Worm (Caenorhabditis elegans) whole organism, L4 larva: ENCODE results near the gene F59E12.15.

Experiments
- F10B5.3 ChIP-seq: sonication (generic microtip); optimal IDR thresholded peaks from 2 replicates; lab custom pipeline; 2016; ENCODE audit warnings: mild to moderate bottlenecking, missing genetic modification characterization, missing compliant biosample characterization
- F26F4.8 ChIP-seq: fragments of 200-800 bp; sonication (Bioruptor generic); conservative IDR thresholded peaks from 2 replicates; pipeline ENCODE4 v1.3.6; 2022; ENCODE audit warnings: missing genetic modification characterization, missing compliant biosample characterization
- F37D6.2 ChIP-seq: sonication (generic microtip); optimal IDR thresholded peaks from 2 replicates; lab custom pipeline; 2016; ENCODE audit warnings: mild to moderate bottlenecking, missing genetic modification characterization, missing compliant biosample characterization
- F49E8.2 ChIP-seq: sonication (generic microtip); optimal IDR thresholded peaks from 2 replicates; lab custom pipeline; 2016; ENCODE audit warnings: missing compliant biosample characterization, mild to moderate bottlenecking, missing genetic modification characterization, borderline replicate concordance
- T26A8.4 ChIP-seq: fragments of 200-800 bp; sonication (Bioruptor generic); IDR thresholded peaks from 2 replicates; pipeline ENCODE4 v1.3.6; 2022; ENCODE audit warnings: missing genetic modification characterization, missing compliant biosample characterization
- Y48G9A.11 ChIP-seq: fragments of 200-800 bp; sonication (Bioruptor generic); IDR thresholded peaks from 2 replicates; pipeline ENCODE4 v1.3.6; 2022; ENCODE audit warnings: missing genetic modification reagents, missing genetic modification characterization, missing compliant biosample characterization
- Y75B8A.6 ChIP-seq: fragments of 200-800 bp; sonication (Bioruptor generic); IDR thresholded peaks from 2 replicates; pipeline ENCODE4 v1.3.6; 2022; ENCODE audit warnings: missing genetic modification reagents, missing genetic modification characterization, missing compliant biosample characterization
- attf-4 ChIP-seq: sonication (generic microtip); optimal IDR thresholded peaks from 3 replicates; lab custom pipeline; 2017; ENCODE audit warnings: missing biosample characterization, missing genetic modification characterization
- ceh-20 ChIP-seq: fragments of 200-800 bp; sonication (Bioruptor generic); IDR thresholded peaks from 2 replicates; pipeline ENCODE4 v1.3.6; 2022; ENCODE audit warnings: missing genetic modification reagents, missing genetic modification characterization, missing compliant biosample characterization
- ceh-28 ChIP-seq: fragments of 150-350 bp; optimal IDR thresholded peaks from 2 replicates; lab custom pipeline; 2014; ENCODE audit warnings: missing biosample characterization, missing genetic modification reagents, missing genetic modification characterization
- ceh-32 ChIP-seq: sonication (generic microtip); optimal IDR thresholded peaks from 2 replicates; lab custom pipeline; 2016; ENCODE audit warnings: mild to moderate bottlenecking, missing genetic modification characterization, missing compliant biosample characterization; ENCODE audit not compliant: poor library complexity
- ceh-44 ChIP-seq: fragments of 200-800 bp; sonication (Bioruptor generic); IDR thresholded peaks from 2 replicates; pipeline ENCODE4 v1.3.6; 2022; ENCODE audit warnings: missing genetic modification reagents, missing genetic modification characterization, missing compliant biosample characterization
- ceh-62 ChIP-seq: sonication (generic microtip); optimal IDR thresholded peaks from 2 replicates; lab custom pipeline; 2017; ENCODE audit warnings: missing biosample characterization, missing genetic modification characterization
- cey-2 ChIP-seq: sonication (generic microtip); optimal IDR thresholded peaks from 3 replicates; lab custom pipeline; 2017; ENCODE audit warnings: missing genetic modification characterization, mild to moderate bottlenecking, missing compliant biosample characterization, antibody characterized with exemption, borderline replicate concordance; ENCODE audit not compliant: insufficient read depth
- daf-19 ChIP-seq: fragments of 200-800 bp; sonication (Bioruptor generic); conservative IDR thresholded peaks from 2 replicates; pipeline ENCODE4 v1.3.6; 2022; ENCODE audit warnings: missing genetic modification characterization, missing compliant biosample characterization
- dmd-6 ChIP-seq: fragments of 200-800 bp; sonication (Bioruptor generic); IDR thresholded peaks from 2 replicates; pipeline ENCODE4 v1.3.6; 2022; ENCODE audit warnings: missing genetic modification reagents, missing genetic modification characterization, missing compliant biosample characterization
- dmd-9 ChIP-seq: fragments of 200-800 bp; sonication (Bioruptor generic); IDR thresholded peaks from 2 replicates; pipeline ENCODE4 v1.3.6; 2022; ENCODE audit warnings: missing genetic modification reagents, missing genetic modification characterization, missing compliant biosample characterization
- dpl-1 ChIP-seq: fragments of 150-350 bp; optimal IDR thresholded peaks from 2 replicates; lab custom pipeline; 2014; ENCODE audit warnings: missing biosample characterization, missing genetic modification reagents, missing genetic modification characterization
- egl-43 ChIP-seq: fragments of 200-800 bp; sonication (Bioruptor generic); IDR thresholded peaks from 2 replicates; pipeline ENCODE4 v1.3.6; 2022; ENCODE audit warnings: missing genetic modification reagents, missing genetic modification characterization, missing compliant biosample characterization
- fos-1 ChIP-seq: fragments of 150-350 bp; optimal IDR thresholded peaks from 2 replicates; lab custom pipeline; 2014; ENCODE audit warnings: missing biosample characterization, missing genetic modification characterization
- hlh-11 ChIP-seq: fragments of 200-800 bp; sonication (Bioruptor generic); optimal IDR thresholded peaks from 2 replicates; lab custom pipeline; 2018; ENCODE audit warnings: mild to moderate bottlenecking, missing genetic modification characterization, missing compliant biosample characterization
- lim-7 ChIP-seq: fragments of 200-800 bp; sonication (Bioruptor generic); IDR thresholded peaks from 2 replicates; pipeline ENCODE4 v1.3.6; 2022; ENCODE audit warnings: missing genetic modification characterization, missing compliant biosample characterization
- lin-15B ChIP-seq: fragments of 150-350 bp; sonication (generic microtip); optimal IDR thresholded peaks from 3 replicates; lab custom pipeline; 2014; ENCODE audit warnings: missing biosample characterization, missing genetic modification characterization
- lin-39 ChIP-seq: fragments of 150-350 bp; optimal IDR thresholded peaks from 2 replicates; lab custom pipeline; 2014; ENCODE audit warnings: missing biosample characterization, missing genetic modification reagents, missing genetic modification characterization
- lir-3 ChIP-seq: sonication (generic microtip); optimal IDR thresholded peaks from 2 replicates; lab custom pipeline; 2016; ENCODE audit warnings: mild to moderate bottlenecking, missing genetic modification characterization, missing compliant biosample characterization
- madf-5 ChIP-seq, 2 experiments: fragments of 200-800 bp; sonication (Bioruptor generic); IDR thresholded peaks; 2 replicates each; pipeline ENCODE4 v1.3.6; 2022; ENCODE audit warnings: missing compliant biosample characterization in 2 of 2, missing genetic modification characterization in 2 of 2
- madf-9 ChIP-seq: fragments of 200-800 bp; sonication (Bioruptor generic); conservative IDR thresholded peaks from 2 replicates; pipeline ENCODE4 v1.3.6; 2022; ENCODE audit warnings: missing genetic modification reagents, missing genetic modification characterization, missing compliant biosample characterization
- mdt-29 ChIP-seq: fragments of 200-800 bp; sonication (Bioruptor generic); IDR thresholded peaks from 2 replicates; pipeline ENCODE4 v1.3.6; 2022; ENCODE audit warnings: missing genetic modification reagents, missing genetic modification characterization, missing compliant biosample characterization
- mep-1 ChIP-seq: fragments of 150-350 bp; sonication (generic microtip); optimal IDR thresholded peaks from 3 replicates; lab custom pipeline; 2014; ENCODE audit warnings: missing biosample characterization, missing genetic modification characterization
- mxl-2 ChIP-seq: fragments of 200-800 bp; sonication (Bioruptor generic); conservative IDR thresholded peaks from 2 replicates; pipeline ENCODE4 v1.3.6; 2022; ENCODE audit warnings: missing genetic modification reagents, missing genetic modification characterization, missing compliant biosample characterization
- nhr-102 ChIP-seq: sonication (generic microtip); optimal IDR thresholded peaks from 2 replicates; lab custom pipeline; 2016; ENCODE audit warnings: mild to moderate bottlenecking, missing genetic modification characterization, moderate library complexity, missing compliant biosample characterization
- nhr-25 ChIP-seq: sonication (generic microtip); optimal IDR thresholded peaks from 2 replicates; lab custom pipeline; 2017; ENCODE audit warnings: missing genetic modification characterization, mild to moderate bottlenecking, missing compliant biosample characterization, antibody characterized with exemption, moderate library complexity, borderline replicate concordance; ENCODE audit not compliant: insufficient read depth
- nhr-41 ChIP-seq: fragments of 200-800 bp; sonication (Bioruptor generic); IDR thresholded peaks from 2 replicates; pipeline ENCODE4 v1.3.6; 2022; ENCODE audit warnings: missing genetic modification reagents, missing genetic modification characterization, missing compliant biosample characterization
- nhr-77 ChIP-seq: fragments of 150-350 bp; optimal IDR thresholded peaks from 2 replicates; lab custom pipeline; 2014; ENCODE audit warnings: missing biosample characterization, missing genetic modification characterization
- pqm-1 ChIP-seq: sonication (generic microtip); optimal IDR thresholded peaks from 2 replicates; lab custom pipeline; 2017; ENCODE audit warnings: missing biosample characterization, missing genetic modification characterization
- rbr-2 ChIP-seq: sonication (generic microtip); optimal IDR thresholded peaks from 2 replicates; lab custom pipeline; 2016; ENCODE audit warnings: missing genotype, missing genetic modification characterization, missing compliant biosample characterization
- saeg-2 ChIP-seq: fragments of 200-800 bp; sonication (Bioruptor generic); IDR thresholded peaks from 2 replicates; pipeline ENCODE4 v1.3.6; 2022; ENCODE audit warnings: missing genetic modification reagents, missing genetic modification characterization, missing compliant biosample characterization
- sdz-12 ChIP-seq: fragments of 200-800 bp; sonication (Bioruptor generic); optimal IDR thresholded peaks from 2 replicates; lab custom pipeline; 2018; ENCODE audit warnings: mild to moderate bottlenecking, missing genetic modification characterization, missing compliant biosample characterization
- skn-1 ChIP-seq: fragments of 150-350 bp; optimal IDR thresholded peaks from 2 replicates; lab custom pipeline; 2014; ENCODE audit warnings: missing biosample characterization, missing genetic modification characterization
- tra-1 ChIP-seq: fragments of 200-800 bp; sonication (Bioruptor generic); IDR thresholded peaks from 2 replicates; pipeline ENCODE4 v1.3.6; 2022; ENCODE audit warnings: missing genetic modification reagents, missing genetic modification characterization, missing compliant biosample characterization
- unc-39 ChIP-seq: sonication (generic microtip); optimal IDR thresholded peaks from 2 replicates; lab custom pipeline; 2017; ENCODE audit warnings: missing biosample characterization, missing genetic modification characterization
- unc-62 ChIP-seq, 3 experiments: fragments of 150-350 bp in 1 of 3; sonication (generic microtip); optimal IDR thresholded peaks in 2 of 3; peaks in 1 of 3; 1 replicate in 1 of 3; 2 replicates in 2 of 3; lab custom pipeline; 2014 to 2017; ENCODE audit warnings: missing biosample characterization in 3 of 3, missing genetic modification characterization in 3 of 3, missing genetic modification reagents in 3 of 3, missing genotype in 1 of 3
- zag-1 ChIP-seq: fragments of 150-350 bp; optimal IDR thresholded peaks from 2 replicates; lab custom pipeline; 2014; ENCODE audit warnings: missing biosample characterization, missing genetic modification characterization
- zfp-2 ChIP-seq: sonication (generic microtip); optimal IDR thresholded peaks from 2 replicates; lab custom pipeline; 2016; ENCODE audit warnings: mild to moderate bottlenecking, missing genetic modification characterization, missing compliant biosample characterization
- zfp-3 ChIP-seq: fragments of 200-800 bp; sonication (Bioruptor generic); conservative IDR thresholded peaks from 2 replicates; pipeline ENCODE4 v1.3.6; 2022; ENCODE audit warnings: missing genetic modification reagents, missing genetic modification characterization, missing compliant biosample characterization
- zip-11 ChIP-seq: fragments of 200-800 bp; sonication (Bioruptor generic); IDR thresholded peaks from 2 replicates; pipeline ENCODE4 v1.3.6; 2022; ENCODE audit warnings: missing genetic modification characterization, missing compliant biosample characterization
- ztf-7 ChIP-seq: fragments of 150-350 bp; optimal IDR thresholded peaks from 2 replicates; lab custom pipeline; 2014; ENCODE audit warnings: missing biosample characterization, missing genetic modification characterization

F59E12.15 gene

ce11 chrII:5660736-5661734, 32.9 kb upstream of the F59E12.15 start, which contains the start of the genes ift-43 and mdt-26 (continued):
- TF ChIP-seq dmd-9 (no peak), lir-3 (tag; lab: Kevin White, UChicago) (peak; percentile 28), madf-5 (GFP tag; IDR thresholded peaks at IDR 0.05; lab: Robert Waterston, UW) (0 out of 4 replicates have a peak, but pooled peaks of 1 of the 2 experiments have one; percentile 30), nhr-77 (peak; percentile 0), attf-4 (tag; lab: Kevin White, UChicago) (no peak), saeg-2 (GFP tag; lab: Robert Waterston, UW) (peak; percentile 58; the same call in 1 of the 2 replicates), dpl-1 (peak; percentile 40), zfp-2 (tag; lab: Kevin White, UChicago) (no peak), ceh-28 (tag; lab: Kevin White, UChicago) (peak; percentile 76), mep-1 (peak; percentile 77), sdz-12 (GFP tag; lab: Kevin White, UChicago) (no peak), ceh-20 (GFP tag; lab: Robert Waterston, UW) (peak; percentile 67), F26F4.8 (GFP tag; lab: Robert Waterston, UW) (no peak), daf-19 (GFP tag; lab: Robert Waterston, UW) (peak; percentile 91), F10B5.3 (peak; percentile 42), zip-11 (GFP tag; lab: Robert Waterston, UW) (no peak), cey-2 (tag; lab: Kevin White, UChicago) (no peak), lim-7 (GFP tag; lab: Robert Waterston, UW) (peak; percentile 69), ceh-62 (tag; lab: Kevin White, UChicago) (no peak), zfp-3 (GFP tag; lab: Robert Waterston, UW) (0 out of 2 replicates have a peak, but pooled peaks have one; percentile 36), egl-43 (GFP tag; lab: Robert Waterston, UW) (peak; percentile 95), dmd-6 (GFP tag; lab: Robert Waterston, UW) (peak; percentile 70), unc-62 (GFP tag; optimal IDR thresholded peaks at IDR 0.05 in 1 of 2; lab: Kevin White, UChicago) (peak in 1 of 2 experiments; percentile 97), unc-62 (tag; optimal IDR thresholded peaks at IDR 0.05; lab: Kevin White, UChicago) (no peak), mxl-2 (GFP tag; lab: Robert Waterston, UW) (no peak), nhr-41 (GFP tag; lab: Robert Waterston, UW) (peak; percentile 65; the same call in 1 of the 2 replicates), T26A8.4 (GFP tag; lab: Robert Waterston, UW) (peak; percentile 82), skn-1 (tag; lab: Kevin White, UChicago) (no peak), ztf-7 (tag; lab: Kevin White, UChicago) (no peak), fos-1 (tag; lab: Kevin White, UChicago) (no peak), nhr-25 (peak; percentile 61), nhr-102 (peak; percentile 70), F49E8.2 (tag; lab: Kevin White, UChicago) (no peak), tra-1 (GFP tag; lab: Robert Waterston, UW) (peak; percentile 46; the same call in 1 of the 2 replicates), ceh-44 (GFP tag; lab: Robert Waterston, UW) (peak; percentile 64; the same call in 1 of the 2 replicates), pqm-1 (tag; lab: Kevin White, UChicago) (no peak), Y75B8A.6 (peak; percentile 73; the same call in 1 of the 2 replicates), unc-39 (tag; lab: Kevin White, UChicago) (no peak), F37D6.2 (tag; lab: Kevin White, UChicago) (peak; percentile 70), zag-1 (no peak), rbr-2 (tag; lab: Kevin White, UChicago) (peak; percentile 76), mdt-29 (GFP tag; lab: Robert Waterston, UW) (peak; percentile 65; the same call in 1 of the 2 replicates), Y48G9A.11 (GFP tag; lab: Robert Waterston, UW) (peak; percentile 30; the same call in 1 of the 2 replicates), ceh-32 (tag; lab: Kevin White, UChicago) (peak; percentile 55), madf-9 (GFP tag; lab: Robert Waterston, UW) (peak; percentile 67), hlh-11 (peak; percentile 53), lin-15B (tag; lab: Kevin White, UChicago) (no peak), lin-39 (tag; lab: Kevin White, UChicago) (no peak)
